Worm (Caenorhabditis elegans): Measurements from ENCODE around the gene tag-335.

The tag-335 gene

DNA sequence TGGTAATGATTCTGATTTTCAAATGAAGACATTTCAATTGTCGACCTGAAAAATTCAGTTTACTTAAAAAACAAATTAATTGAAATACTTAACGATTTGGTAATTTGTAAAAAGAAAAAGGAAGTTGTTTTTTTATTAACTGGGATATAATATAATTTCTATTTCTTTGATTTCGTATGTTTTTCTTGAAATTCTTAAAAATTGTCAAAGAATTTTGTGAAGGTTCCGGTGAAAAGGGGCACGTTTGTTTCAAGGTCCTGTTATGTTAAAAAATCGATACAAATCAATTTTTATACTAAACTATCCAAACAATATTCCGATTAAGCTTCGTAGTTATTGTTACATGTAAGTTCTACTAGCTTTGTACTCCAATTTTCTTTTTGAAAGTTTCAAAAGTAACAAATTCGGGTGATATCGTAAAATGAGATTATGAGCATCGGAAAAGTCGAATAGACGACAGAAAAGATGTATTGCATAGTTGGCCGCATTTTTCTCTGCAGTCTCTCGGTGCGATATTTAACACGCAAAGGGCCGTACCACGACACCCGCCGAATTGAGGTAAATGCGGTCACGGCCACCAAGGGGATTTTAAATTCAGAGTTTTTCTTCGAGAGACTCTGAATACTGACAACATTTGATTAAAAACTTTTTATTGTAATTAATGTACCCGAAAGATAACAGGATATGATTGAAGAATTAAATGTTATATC, 19.1 kb downstream of the tag-335 start, which contains the start of gene Y39C12A.9:
TSS of gene Y39C12A.9 (minus strand) at position 51 of the 710 bp plus-strand sequence.
- peak; percentile 1 for TF ChIP-seq C34F6.9 (tag; optimal IDR thresholded peaks at IDR 0.05)
- no peak for TF ChIP-seq lin-11 (tag; optimal IDR thresholded peaks at IDR 0.05)
- TF ChIP-seq sma-9 (GFP tag; optimal IDR thresholded peaks at IDR 0.05) = no peak
- TF ChIP-seq sma-9 (tag; optimal IDR thresholded peaks at IDR 0.05) = no peak
- no peak for TF ChIP-seq unc-62 (GFP tag; optimal IDR thresholded peaks at IDR 0.05)
- TF ChIP-seq mab-5 (tag; optimal IDR thresholded peaks at IDR 0.05) = no peak
- no peak for TF ChIP-seq snpc-4 (tag; optimal IDR thresholded peaks at IDR 0.05)
- TF ChIP-seq sma-3 (GFP tag; optimal IDR thresholded peaks at IDR 0.05) = no peak
- no peak for TF ChIP-seq aly-2 (tag; optimal IDR thresholded peaks at IDR 0.05)
- no peak for TF ChIP-seq skn-1 (tag; optimal IDR thresholded peaks at IDR 0.05)
- TF ChIP-seq unc-55 (GFP tag; optimal IDR thresholded peaks at IDR 0.05) = peak; percentile 14
- TF ChIP-seq lsy-2 (tag; optimal IDR thresholded peaks at IDR 0.05) = peak in 1 of 2 experiments; percentile 33
- TF ChIP-seq crh-2 (tag; optimal IDR thresholded peaks at IDR 0.05) = no peak
- TF ChIP-seq lin-39 (tag; optimal IDR thresholded peaks at IDR 0.05) = no peak
- peak; percentile 64 for TF ChIP-seq nhr-129 (tag; optimal IDR thresholded peaks at IDR 0.05)

DNA sequence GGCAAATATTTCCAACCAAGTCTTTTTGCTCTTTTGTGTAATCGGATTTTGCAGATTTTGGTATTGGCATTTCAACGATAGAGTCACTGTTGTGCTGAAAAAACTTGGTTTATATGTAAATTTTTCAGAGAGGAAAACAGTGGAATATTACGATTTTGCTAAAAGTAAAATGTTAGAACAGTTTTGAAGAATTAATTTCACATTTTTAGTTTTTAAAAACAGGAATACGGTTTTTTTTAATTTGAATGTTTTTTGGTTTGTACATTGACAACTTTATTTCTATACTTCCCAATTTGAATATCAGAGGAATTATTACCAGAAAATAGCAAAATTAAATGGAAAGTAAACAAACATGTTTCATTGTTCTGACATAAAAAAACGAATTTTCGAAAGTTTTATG, 25.8 kb downstream of the tag-335 start, which contains the start of gene dnj-26:
TSS of gene dnj-26 (minus strand) at position 101 of the 400 bp plus-strand sequence.
- TF ChIP-seq ama-1 (optimal IDR thresholded peaks at IDR 0.05) = no peak
- TF ChIP-seq sma-3 (GFP tag; optimal IDR thresholded peaks at IDR 0.05) = no peak
- TF ChIP-seq sem-4 (tag; optimal IDR thresholded peaks at IDR 0.05) = no peak
- TF ChIP-seq nhr-23 (tag; optimal IDR thresholded peaks at IDR 0.05) = no peak
- TF ChIP-seq dmd-4 (tag; optimal IDR thresholded peaks at IDR 0.05) = no peak
- no peak for TF ChIP-seq nhr-10 (tag; optimal IDR thresholded peaks at IDR 0.05)
- TF ChIP-seq lin-11 (tag; optimal IDR thresholded peaks at IDR 0.05) = no peak
- no peak for TF ChIP-seq elt-1 (tag; optimal IDR thresholded peaks at IDR 0.05)
- no peak for TF ChIP-seq unc-55 (GFP tag; optimal IDR thresholded peaks at IDR 0.05)
- no peak for TF ChIP-seq nhr-25 (tag; optimal IDR thresholded peaks at IDR 0.05)
- no peak for TF ChIP-seq C34F6.9 (tag; optimal IDR thresholded peaks at IDR 0.05)
- TF ChIP-seq zag-1 (tag; optimal IDR thresholded peaks at IDR 0.05) = no peak
- no peak for TF ChIP-seq mab-5 (tag; optimal IDR thresholded peaks at IDR 0.05)
- no peak for TF ChIP-seq ztf-4 (tag; optimal IDR thresholded peaks at IDR 0.05)
- TF ChIP-seq nhr-237 (tag; optimal IDR thresholded peaks at IDR 0.05) = no peak
- no peak for TF ChIP-seq unc-39 (tag; optimal IDR thresholded peaks at IDR 0.05)
- no peak for TF ChIP-seq ztf-1 (GFP tag; conservative IDR thresholded peaks at IDR 0.05)
- TF ChIP-seq lin-13 (GFP tag; optimal IDR thresholded peaks at IDR 0.05) = no peak
- TF ChIP-seq ztf-11 (tag; optimal IDR thresholded peaks at IDR 0.05) = no peak
- no peak for TF ChIP-seq ZK546.5 (tag; optimal IDR thresholded peaks at IDR 0.05)

- TF ChIP-seq peb-1 (tag; optimal IDR thresholded peaks at IDR 0.05) (no peak), unc-55 (GFP tag; optimal IDR thresholded peaks at IDR 0.05) (no peak), dmd-4 (tag; optimal IDR thresholded peaks at IDR 0.05) (no peak), Y55F3AM.14 (GFP tag; optimal IDR thresholded peaks at IDR 0.05) (no peak), fos-1 (tag; optimal IDR thresholded peaks at IDR 0.05) (no peak), lin-11 (tag; optimal IDR thresholded peaks at IDR 0.05) (no peak), nhr-237 (tag; optimal IDR thresholded peaks at IDR 0.05) (no peak)
Measured at ce11 chrIV:12244706-12245105, 33.7 kb downstream of the tag-335 start, which contains the start of gene sre-15. Gene sre-15, minus strand, starts transcription at chrIV:12244806.

- TF ChIP-seq ztf-4 (tag; optimal IDR thresholded peaks at IDR 0.05) (no peak), nhr-21 (tag; optimal IDR thresholded peaks at IDR 0.05) (no peak), ZK546.5 (tag; optimal IDR thresholded peaks at IDR 0.05) (no peak), lin-39 (tag; optimal IDR thresholded peaks at IDR 0.05) (no peak), dmd-4 (tag; optimal IDR thresholded peaks at IDR 0.05) (no peak), sma-3 (GFP tag; optimal IDR thresholded peaks at IDR 0.05) (no peak), nhr-10 (tag; optimal IDR thresholded peaks at IDR 0.05) (no peak), unc-39 (tag; optimal IDR thresholded peaks at IDR 0.05) (no peak), ztf-11 (tag; optimal IDR thresholded peaks at IDR 0.05) (no peak), R02D3.7 (tag; optimal IDR thresholded peaks at IDR 0.05) (no peak), nhr-12 (tag; optimal IDR thresholded peaks at IDR 0.05) (no peak), mab-5 (tag; optimal IDR thresholded peaks at IDR 0.05) (no peak), mbf-1 (tag; optimal IDR thresholded peaks at IDR 0.05) (no peak)
Measured at ce11 chrIV:12238851-12239250, 39.5 kb downstream of the tag-335 start, which contains the start of gene sre-19. Gene sre-19, minus strand, starts transcription at chrIV:12238951.

Measured in whole organism, L2 larva.